Worm (Caenorhabditis elegans): Measurements from ENCODE around the gene ora-1.

Gene ora-1

DNA sequence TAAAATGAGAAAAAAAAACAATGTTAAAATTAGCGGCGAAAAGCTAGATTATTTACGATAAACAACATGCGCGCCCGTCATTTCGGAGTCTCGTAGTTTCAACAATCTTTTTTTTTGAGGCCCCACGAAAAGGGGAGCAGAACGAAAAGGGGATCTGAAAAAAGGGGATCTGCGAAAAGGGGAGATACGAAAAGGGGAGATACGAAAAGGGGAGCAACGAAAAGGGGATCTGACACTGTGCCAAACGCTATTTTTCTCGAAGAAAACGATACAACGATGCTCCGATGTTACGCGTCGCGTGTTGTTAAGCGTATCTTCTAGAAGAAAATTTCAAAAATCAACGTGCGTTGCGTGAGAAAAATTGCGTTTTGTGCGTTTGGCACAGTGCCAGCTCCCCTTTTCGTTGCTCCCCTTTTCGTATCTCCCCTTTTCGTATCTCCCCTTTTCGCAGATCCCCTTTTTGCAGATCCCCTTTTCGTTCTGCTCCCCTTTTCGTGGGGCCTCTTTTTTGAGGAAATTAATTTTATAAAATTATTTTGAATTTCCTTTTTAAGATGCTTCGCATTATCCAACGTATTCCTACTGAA, 38.1 kb downstream of the ora-1 start, which contains the start of gene C26B2.7:
TSS of gene C26B2.7 (plus strand) at position 549 of the 587 bp plus-strand sequence.
- peak; percentile 31 for TF ChIP-seq elt-2 (tag; optimal IDR thresholded peaks at IDR 0.05)
- peak; percentile 44 for TF ChIP-seq lsy-12 (tag; optimal IDR thresholded peaks at IDR 0.05)
- peak; percentile 19 for TF ChIP-seq nhr-23 (tag; optimal IDR thresholded peaks at IDR 0.05)
- TF ChIP-seq nhr-43 (tag; optimal IDR thresholded peaks at IDR 0.05; ENCODE audit: poor library complexity, severe bottlenecking): peak; percentile 80
- TF ChIP-seq ceh-82 (tag; optimal IDR thresholded peaks at IDR 0.05): peak; percentile 36
- peak; percentile 74 for TF ChIP-seq pha-4 (tag; optimal IDR thresholded peaks at IDR 0.05)
- peak; percentile 52 for TF ChIP-seq lin-15B (tag; optimal IDR thresholded peaks at IDR 0.05)
- TF ChIP-seq hmg-11 (tag; optimal IDR thresholded peaks at IDR 0.05): peak; percentile 37
- TF ChIP-seq nfya-1 (tag; optimal IDR thresholded peaks at IDR 0.05; ENCODE audit: insufficient read depth): peak; percentile 55
- TF ChIP-seq R02D3.7 (tag; optimal IDR thresholded peaks at IDR 0.05): peak; percentile 87
- peak; percentile 20 for TF ChIP-seq snpc-4 (tag; optimal IDR thresholded peaks at IDR 0.05)
- TF ChIP-seq jun-1 (tag; optimal IDR thresholded peaks at IDR 0.05): peak; percentile 29

DNA sequence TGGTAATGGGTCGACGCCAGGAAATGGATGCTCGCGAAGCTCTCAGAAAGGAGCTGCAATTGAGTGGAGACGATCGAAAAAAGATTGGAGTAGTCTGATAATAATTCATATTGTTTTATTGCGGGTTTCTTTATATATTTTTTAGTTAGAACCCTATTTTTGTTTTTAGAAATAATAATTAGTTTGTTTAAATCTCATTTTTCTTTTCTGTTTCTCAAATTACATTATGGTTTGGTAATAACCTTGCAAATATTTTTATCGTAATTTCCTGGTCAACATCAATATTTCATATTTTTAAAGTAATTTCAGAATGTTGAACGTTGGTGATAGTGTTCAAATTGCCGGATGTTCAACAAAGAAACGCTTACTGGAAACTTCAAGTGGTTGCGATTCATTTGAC, 39.0 kb downstream of the ora-1 start, which contains the start of gene elpc-4:
TSS of gene elpc-4 (plus strand) at position 301 of the 400 bp plus-strand sequence.
- no peak for TF ChIP-seq skn-1 (tag; optimal IDR thresholded peaks at IDR 0.05)
- TF ChIP-seq fos-1 (tag; optimal IDR thresholded peaks at IDR 0.05): no peak
- TF ChIP-seq nhr-237 (tag; optimal IDR thresholded peaks at IDR 0.05): no peak
- TF ChIP-seq nfya-1 (tag; optimal IDR thresholded peaks at IDR 0.05; ENCODE audit: insufficient read depth): no peak
- no peak for TF ChIP-seq snpc-4 (tag; optimal IDR thresholded peaks at IDR 0.05)
- TF ChIP-seq lin-15B (tag; optimal IDR thresholded peaks at IDR 0.05): no peak
- no peak for TF ChIP-seq nhr-76 (tag; optimal IDR thresholded peaks at IDR 0.05)
- no peak for TF ChIP-seq egl-5 (tag; optimal IDR thresholded peaks at IDR 0.05)
- TF ChIP-seq zag-1 (tag; optimal IDR thresholded peaks at IDR 0.05): no peak

DNA sequence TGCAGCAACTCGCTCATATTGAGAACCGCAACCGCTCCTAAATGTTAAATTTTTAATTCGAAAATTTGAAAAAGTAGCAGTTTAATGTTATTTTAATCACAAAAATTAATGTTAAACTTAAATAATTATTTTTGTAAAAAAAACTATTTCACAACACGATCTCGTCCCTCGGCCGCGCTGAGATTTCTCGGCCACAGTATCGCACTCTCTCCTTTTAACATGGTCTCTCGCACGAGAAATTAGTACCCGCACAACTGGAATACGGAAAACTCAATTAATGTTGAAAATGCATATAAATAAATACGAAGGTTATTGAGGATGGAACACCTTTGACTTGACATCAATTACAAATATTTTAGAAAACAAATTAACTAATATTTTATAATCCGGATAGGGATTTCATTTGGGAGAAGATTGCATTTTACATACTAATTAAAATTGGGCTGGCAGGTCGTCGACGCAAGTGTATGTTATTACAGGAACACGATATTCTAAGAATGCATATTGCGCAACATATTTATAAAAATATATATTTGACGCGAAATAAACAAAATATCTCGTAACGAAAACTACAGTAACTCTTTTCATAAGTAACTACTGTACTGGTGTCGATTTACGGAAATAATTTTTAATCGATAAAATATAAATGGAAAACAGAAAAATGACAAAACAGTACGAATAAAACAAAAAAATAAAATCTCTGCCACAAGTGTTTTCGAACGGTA, 42.2 kb downstream of the ora-1 start, which contains the start of gene dnc-4:
TSS of gene dnc-4 (minus strand) at position 37 of the 725 bp plus-strand sequence.
- peak; percentile 61 for TF ChIP-seq hmg-11 (tag; optimal IDR thresholded peaks at IDR 0.05)
- TF ChIP-seq nhr-23 (tag; optimal IDR thresholded peaks at IDR 0.05): peak; percentile 12
- no peak for TF ChIP-seq pqm-1 (tag; optimal IDR thresholded peaks at IDR 0.05)
- TF ChIP-seq nhr-12 (tag; optimal IDR thresholded peaks at IDR 0.05): no peak
- TF ChIP-seq ceh-28 (tag; optimal IDR thresholded peaks at IDR 0.05): no peak
- peak; percentile 29 for TF ChIP-seq pha-4 (tag; optimal IDR thresholded peaks at IDR 0.05)
- TF ChIP-seq nfya-1 (tag; optimal IDR thresholded peaks at IDR 0.05; ENCODE audit: insufficient read depth): peak; percentile 29
- peak; percentile 45 for TF ChIP-seq lin-15B (tag; optimal IDR thresholded peaks at IDR 0.05)
- no peak for TF ChIP-seq skn-1 (tag; optimal IDR thresholded peaks at IDR 0.05)
- no peak for TF ChIP-seq eor-1 (tag; optimal IDR thresholded peaks at IDR 0.05)
- peak; percentile 19 for TF ChIP-seq lin-39 (tag; optimal IDR thresholded peaks at IDR 0.05)

DNA sequence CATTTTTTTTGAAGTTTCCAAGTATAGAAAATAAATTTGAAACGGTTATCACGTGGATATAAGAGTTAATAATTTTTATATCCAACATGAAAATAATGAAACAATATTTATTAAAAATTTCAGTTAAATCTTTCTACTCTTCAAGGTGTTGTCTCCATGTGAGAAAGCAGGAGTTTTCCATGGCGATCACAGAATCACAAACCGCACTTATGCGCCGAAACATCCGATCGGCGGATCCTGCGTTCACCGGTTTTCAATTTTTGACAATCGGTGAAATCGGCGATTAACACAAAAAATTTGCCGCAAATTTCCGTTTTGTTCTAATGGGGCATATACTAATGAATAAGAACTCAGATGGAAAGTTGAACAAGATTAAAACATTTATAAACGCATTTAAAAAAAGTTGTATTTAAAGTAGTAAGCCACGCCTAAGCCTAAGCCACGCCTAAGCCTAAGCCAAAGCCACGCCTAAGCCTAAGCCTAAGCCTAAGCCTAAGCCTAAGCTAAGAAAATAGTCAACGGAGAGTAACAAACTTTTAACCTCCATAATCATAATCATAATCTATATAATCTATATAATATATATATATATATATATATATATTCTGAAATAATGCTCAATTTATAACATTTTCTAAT, 44.5 kb downstream of the ora-1 start, which contains the start of gene C26B2.2:
TSS of gene C26B2.2 (minus strand) at position 88 of the 639 bp plus-strand sequence.
- TF ChIP-seq sea-2 (GFP tag; optimal IDR thresholded peaks at IDR 0.05): no peak
- no peak for TF ChIP-seq nhr-11 (tag; optimal IDR thresholded peaks at IDR 0.05)
- TF ChIP-seq skn-1 (tag; optimal IDR thresholded peaks at IDR 0.05): no peak
- TF ChIP-seq eor-1 (tag; optimal IDR thresholded peaks at IDR 0.05): no peak
- TF ChIP-seq ztf-4 (tag; optimal IDR thresholded peaks at IDR 0.05): no peak
- TF ChIP-seq nhr-12 (tag; optimal IDR thresholded peaks at IDR 0.05): no peak
- no peak for TF ChIP-seq nhr-237 (tag; optimal IDR thresholded peaks at IDR 0.05)
- TF ChIP-seq nhr-28 (tag; optimal IDR thresholded peaks at IDR 0.05): no peak
- no peak for TF ChIP-seq unc-62 (GFP tag; optimal IDR thresholded peaks at IDR 0.05)

DNA sequence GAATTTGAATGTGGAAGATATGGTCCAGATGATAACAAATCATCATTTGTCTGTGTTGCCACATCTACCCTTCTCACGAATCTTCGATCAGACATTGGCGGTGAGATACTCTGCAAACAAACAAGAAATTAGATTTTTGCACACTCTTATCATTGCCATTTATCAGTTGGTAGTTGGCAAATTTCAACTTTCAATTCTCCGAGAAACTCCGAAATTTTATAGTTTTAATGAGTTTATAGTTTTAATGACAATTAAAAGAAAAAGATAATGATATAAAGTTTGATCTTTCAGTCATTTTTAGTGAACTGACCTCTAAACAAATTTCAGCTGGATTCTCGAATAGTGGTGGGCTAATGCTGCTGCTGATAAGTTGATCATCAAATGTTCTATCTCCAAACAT, 46.2 kb downstream of the ora-1 start:
- no peak for TF ChIP-seq nhr-28 (tag; optimal IDR thresholded peaks at IDR 0.05)
- TF ChIP-seq nhr-76 (tag; optimal IDR thresholded peaks at IDR 0.05): no peak
- peak; percentile 22 for TF ChIP-seq pqm-1 (tag; optimal IDR thresholded peaks at IDR 0.05)
- no peak for TF ChIP-seq nhr-25 (tag; optimal IDR thresholded peaks at IDR 0.05)
- TF ChIP-seq elt-1 (tag; optimal IDR thresholded peaks at IDR 0.05): no peak
- no peak for TF ChIP-seq nfya-1 (tag; optimal IDR thresholded peaks at IDR 0.05; ENCODE audit: insufficient read depth)
- no peak for TF ChIP-seq egl-5 (tag; optimal IDR thresholded peaks at IDR 0.05)
- no peak for TF ChIP-seq nhr-23 (tag; optimal IDR thresholded peaks at IDR 0.05)
- no peak for TF ChIP-seq snpc-4 (tag; optimal IDR thresholded peaks at IDR 0.05)
- no peak for TF ChIP-seq mml-1 (tag; optimal IDR thresholded peaks at IDR 0.05)
- no peak for TF ChIP-seq sea-2 (GFP tag; optimal IDR thresholded peaks at IDR 0.05)
- peak; percentile 48 for TF ChIP-seq elt-2 (tag; optimal IDR thresholded peaks at IDR 0.05)
- no peak for TF ChIP-seq lsy-12 (tag; optimal IDR thresholded peaks at IDR 0.05)
